Worm (Caenorhabditis elegans) whole organism, L2 larva: ENCODE results near the gene C35A5.8.

Source experiments
- C34F6.9 ChIP-seq: fragments of 150-350 bp; optimal IDR thresholded peaks from 2 replicates; lab custom pipeline; 2014; ENCODE audit warnings: missing biosample characterization, missing genetic modification characterization
- F13H6.1 ChIP-seq: sonication (generic microtip); optimal IDR thresholded peaks from 2 replicates; lab custom pipeline; 2016; ENCODE audit warnings: missing genetic modification characterization, missing compliant biosample characterization
- ZK546.5 ChIP-seq: sonication (generic microtip); optimal IDR thresholded peaks from 2 replicates; lab custom pipeline; 2017; ENCODE audit warnings: missing biosample characterization, missing genetic modification characterization
- alr-1 ChIP-seq: fragments of 150-350 bp; optimal IDR thresholded peaks from 2 replicates; lab custom pipeline; 2014; ENCODE audit warnings: missing biosample characterization, missing genetic modification characterization
- aly-2 ChIP-seq: fragments of 150-350 bp; optimal IDR thresholded peaks from 2 replicates; lab custom pipeline; 2014; ENCODE audit warnings: missing biosample characterization, missing genetic modification characterization
- blmp-1 ChIP-seq: sonication (generic microtip); optimal IDR thresholded peaks from 2 replicates; lab custom pipeline; 2017; ENCODE audit warnings: missing genetic modification characterization, mild to moderate bottlenecking, missing compliant biosample characterization, antibody characterized with exemption, moderate library complexity; ENCODE audit not compliant: insufficient read depth
- ceh-16 ChIP-seq: fragments of 150-350 bp; optimal IDR thresholded peaks from 2 replicates; lab custom pipeline; 2014; ENCODE audit warnings: missing biosample characterization, missing genetic modification characterization
- crh-2 ChIP-seq: sonication (generic microtip); optimal IDR thresholded peaks from 2 replicates; lab custom pipeline; 2017; ENCODE audit warnings: missing biosample characterization, missing genetic modification characterization
- dmd-4 ChIP-seq: sonication (generic microtip); optimal IDR thresholded peaks from 2 replicates; lab custom pipeline; 2017; ENCODE audit warnings: missing biosample characterization, missing genetic modification characterization
- elt-1 ChIP-seq: fragments of 150-350 bp; optimal IDR thresholded peaks from 2 replicates; lab custom pipeline; 2014; ENCODE audit warnings: missing biosample characterization, missing genetic modification characterization
- fos-1 ChIP-seq: fragments of 150-350 bp; optimal IDR thresholded peaks from 2 replicates; lab custom pipeline; 2014; ENCODE audit warnings: missing biosample characterization, missing genetic modification characterization
- gmeb-1 ChIP-seq: fragments of 150-350 bp; optimal IDR thresholded peaks from 2 replicates; lab custom pipeline; 2014; ENCODE audit warnings: missing biosample characterization, missing genetic modification characterization
- lin-11 ChIP-seq: fragments of 150-350 bp; sonication (generic microtip); optimal IDR thresholded peaks from 2 replicates; lab custom pipeline; 2014; ENCODE audit warnings: missing biosample characterization, missing genetic modification characterization, inconsistent platforms, mixed read lengths
- lin-13 ChIP-seq: fragments of 150-350 bp; optimal IDR thresholded peaks from 2 replicates; lab custom pipeline; 2014; ENCODE audit warnings: missing biosample characterization, missing genetic modification reagents, missing genetic modification characterization
- lsy-2 ChIP-seq, 2 experiments: fragments of 150-350 bp in 1 of 2; sonication (generic microtip) in 1 of 2; optimal IDR thresholded peaks; 2 replicates each; lab custom pipeline; 2014 to 2017; ENCODE audit warnings: missing biosample characterization in 2 of 2, missing genetic modification characterization in 2 of 2
- mab-5 ChIP-seq: fragments of 150-350 bp; optimal IDR thresholded peaks from 2 replicates; lab custom pipeline; 2014; ENCODE audit warnings: missing biosample characterization, missing genetic modification characterization
- mdl-1 ChIP-seq, 2 experiments: fragments of 150-350 bp in 1 of 2; sonication (generic microtip) in 1 of 2; optimal IDR thresholded peaks; 2 replicates each; lab custom pipeline; 2017; ENCODE audit warnings: missing biosample characterization in 2 of 2, missing genetic modification characterization in 2 of 2
- nhr-10 ChIP-seq: sonication (generic microtip); optimal IDR thresholded peaks from 2 replicates; lab custom pipeline; 2017; ENCODE audit warnings: missing biosample characterization, missing genetic modification characterization
- nhr-11 ChIP-seq: fragments of 150-350 bp; optimal IDR thresholded peaks from 2 replicates; lab custom pipeline; 2014; ENCODE audit warnings: missing biosample characterization, missing genetic modification characterization
- nhr-129 ChIP-seq: fragments of 150-350 bp; optimal IDR thresholded peaks from 2 replicates; lab custom pipeline; 2014; ENCODE audit warnings: missing biosample characterization, missing genetic modification characterization
- nhr-21 ChIP-seq: fragments of 150-350 bp; optimal IDR thresholded peaks from 2 replicates; lab custom pipeline; 2014; ENCODE audit warnings: missing biosample characterization, missing genetic modification characterization
- nhr-237 ChIP-seq: fragments of 150-350 bp; optimal IDR thresholded peaks from 2 replicates; lab custom pipeline; 2014; ENCODE audit warnings: missing biosample characterization, missing genetic modification characterization
- nhr-25 ChIP-seq: fragments of 150-350 bp; sonication (generic microtip); optimal IDR thresholded peaks from 3 replicates; lab custom pipeline; 2014; ENCODE audit warnings: missing biosample characterization, missing genetic modification characterization
- nhr-6 ChIP-seq: fragments of 150-350 bp; optimal IDR thresholded peaks from 2 replicates; lab custom pipeline; 2014; ENCODE audit warnings: missing biosample characterization, missing genetic modification characterization
- sem-4 ChIP-seq: fragments of 150-350 bp; optimal IDR thresholded peaks from 2 replicates; lab custom pipeline; 2014; ENCODE audit warnings: missing biosample characterization, missing genetic modification reagents, missing genetic modification characterization
- sma-3 ChIP-seq: sonication (generic microtip); optimal IDR thresholded peaks from 2 replicates; lab custom pipeline; 2016; ENCODE audit warnings: missing genetic modification reagents, missing genetic modification characterization, missing compliant biosample characterization
- sma-9 ChIP-seq, 2 experiments: fragments of 150-350 bp in 1 of 2; sonication (generic microtip) in 1 of 2; optimal IDR thresholded peaks; 2 replicates each; lab custom pipeline; 2014 to 2016; ENCODE audit warnings: missing genetic modification characterization in 2 of 2, mild to moderate bottlenecking in 1 of 2, missing biosample characterization in 1 of 2, missing compliant biosample characterization in 1 of 2, missing genetic modification reagents in 1 of 2, moderate library complexity in 1 of 2
- snpc-4 ChIP-seq: fragments of 150-350 bp; optimal IDR thresholded peaks from 2 replicates; lab custom pipeline; 2014; ENCODE audit warnings: missing biosample characterization, missing genetic modification characterization
- unc-39 ChIP-seq: fragments of 150-350 bp; optimal IDR thresholded peaks from 2 replicates; lab custom pipeline; 2014; ENCODE audit warnings: missing biosample characterization, missing genetic modification characterization
- unc-55 ChIP-seq: fragments of 150-350 bp; sonication (generic microtip); optimal IDR thresholded peaks from 3 replicates; lab custom pipeline; 2014; ENCODE audit warnings: missing biosample characterization, missing genetic modification reagents, missing genetic modification characterization
- unc-62 ChIP-seq: fragments of 150-350 bp; optimal IDR thresholded peaks from 2 replicates; lab custom pipeline; 2014; ENCODE audit warnings: missing biosample characterization, missing genetic modification reagents, missing genetic modification characterization
- ztf-1 ChIP-seq: fragments of 200-800 bp; sonication (Bioruptor generic); conservative IDR thresholded peaks from 2 replicates; pipeline ENCODE4 v1.3.6; 2022; ENCODE audit warnings: missing genetic modification characterization, missing compliant biosample characterization
- ztf-4 ChIP-seq: fragments of 150-350 bp; optimal IDR thresholded peaks from 2 replicates; lab custom pipeline; 2014; ENCODE audit warnings: missing biosample characterization, missing genetic modification characterization

C35A5.8 gene

DNA sequence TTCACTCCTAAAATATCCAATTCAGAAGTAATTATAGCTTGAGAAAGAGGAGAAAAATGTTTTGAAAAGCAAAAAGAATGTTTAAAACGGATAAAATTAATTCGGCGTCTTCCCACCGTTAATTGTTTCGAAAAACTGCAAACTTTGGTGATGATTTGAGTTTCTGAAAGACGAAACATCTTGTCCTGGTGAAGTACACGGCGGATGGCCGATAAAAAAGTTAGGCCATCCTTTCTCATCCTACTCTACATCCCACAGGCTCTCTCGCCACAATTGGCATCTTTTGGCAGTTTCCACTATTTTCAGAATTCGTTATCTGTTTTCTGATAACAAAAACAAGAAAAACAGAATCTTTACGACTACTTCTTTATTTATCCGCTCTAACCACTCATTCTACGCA is at the start of gene C35A5.8, which contains the start of gene hda-11:
Gene C35A5.8 (minus strand): TSS at position 7 of the 400 bp plus-strand sequence.
Gene hda-11 (plus strand): TSS at position 283 of the 400 bp plus-strand sequence.
- no peak for TF ChIP-seq lin-13 (GFP tag; lab: Kevin White, UChicago)
- TF ChIP-seq lsy-2 (tag; optimal IDR thresholded peaks at IDR 0.05; lab: Kevin White, UChicago): peak; percentile 65 to 75
- TF ChIP-seq nhr-6: peak; percentile 41
- peak; percentile 64 for TF ChIP-seq crh-2 (tag; lab: Kevin White, UChicago)
- peak; percentile 69 for TF ChIP-seq C34F6.9 (tag; lab: Kevin White, UChicago)
- TF ChIP-seq lin-11 (tag; lab: Kevin White, UChicago): no peak
- peak; percentile 62 for TF ChIP-seq sma-3 (GFP tag; lab: Kevin White, UChicago)
- TF ChIP-seq nhr-25: no peak
- TF ChIP-seq gmeb-1: peak; percentile 76
- TF ChIP-seq mab-5 (tag; lab: Kevin White, UChicago): no peak
- TF ChIP-seq sma-9 (GFP tag; optimal IDR thresholded peaks at IDR 0.05; lab: Kevin White, UChicago): peak; percentile 86
- no peak for TF ChIP-seq sma-9 (tag; optimal IDR thresholded peaks at IDR 0.05; lab: Kevin White, UChicago)
- TF ChIP-seq blmp-1: peak; percentile 10
- TF ChIP-seq unc-62: no peak
- TF ChIP-seq nhr-11 (tag; lab: Kevin White, UChicago): no peak
- no peak for TF ChIP-seq aly-2 (tag; lab: Kevin White, UChicago)
- no peak for TF ChIP-seq mdl-1 (tag; optimal IDR thresholded peaks at IDR 0.05; lab: Kevin White, UChicago)
- TF ChIP-seq nhr-21 (tag; lab: Kevin White, UChicago): peak; percentile 30
- peak; percentile 77 for TF ChIP-seq unc-55
- no peak for TF ChIP-seq elt-1 (tag; lab: Kevin White, UChicago)
- TF ChIP-seq nhr-10: no peak
- TF ChIP-seq ZK546.5: no peak
- peak; percentile 34 for TF ChIP-seq sem-4 (tag; lab: Kevin White, UChicago)
- no peak for TF ChIP-seq nhr-237 (tag; lab: Kevin White, UChicago)
- TF ChIP-seq snpc-4 (tag; lab: Kevin White, UChicago): peak; percentile 14
- no peak for TF ChIP-seq ceh-16
- TF ChIP-seq ztf-1 (GFP tag; lab: Robert Waterston, UW): no peak
- no peak for TF ChIP-seq ztf-4
- TF ChIP-seq fos-1 (tag; lab: Kevin White, UChicago): peak; percentile 44
- no peak for TF ChIP-seq alr-1 (tag; lab: Kevin White, UChicago)
- peak; percentile 73 for TF ChIP-seq F13H6.1 (tag; lab: Kevin White, UChicago)
- TF ChIP-seq nhr-129 (tag; lab: Kevin White, UChicago): peak; percentile 62

DNA sequence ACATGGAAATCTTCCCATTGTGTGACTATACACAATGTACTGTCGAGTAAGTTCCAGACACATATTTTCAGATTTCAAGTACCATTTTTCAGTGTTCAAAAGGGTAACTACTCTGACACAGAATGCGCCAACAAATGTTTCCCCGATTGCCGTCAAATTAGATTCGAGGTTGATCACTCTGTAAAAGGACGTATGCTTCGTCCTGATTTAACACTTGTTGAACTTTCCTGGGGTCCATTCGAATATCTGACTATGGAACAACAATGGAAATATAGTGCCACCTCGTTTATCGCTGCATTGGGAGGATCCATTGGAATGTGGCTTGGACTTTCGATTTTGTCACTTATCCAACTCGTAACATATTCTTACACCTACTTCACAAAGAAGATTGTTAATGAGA is 48.5 kb upstream of the C35A5.8 start:
- TF ChIP-seq nhr-25: no peak
- no peak for TF ChIP-seq ztf-4
- TF ChIP-seq lsy-2 (tag; optimal IDR thresholded peaks at IDR 0.05; lab: Kevin White, UChicago): no peak

DNA sequence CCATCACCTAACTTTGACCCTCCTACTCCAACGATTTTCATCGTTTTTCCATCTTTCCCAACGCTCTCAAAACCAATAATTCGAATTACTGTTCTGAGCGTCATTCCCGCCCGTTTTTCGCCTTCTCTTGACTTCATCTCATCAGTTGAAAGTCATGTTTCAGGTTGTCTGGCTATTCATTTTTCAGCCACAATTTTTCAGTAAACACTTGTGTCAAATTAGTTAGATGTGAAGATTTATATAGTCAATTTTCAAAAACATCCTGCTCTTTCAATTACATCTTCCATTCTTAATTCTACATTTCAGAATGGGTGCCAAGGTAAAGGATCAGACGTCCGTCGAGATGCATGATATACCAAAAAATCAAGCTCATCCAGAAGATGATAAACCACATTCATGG is 46.9 kb upstream of the C35A5.8 start, which contains the start of gene del-6:
Gene del-6 (plus strand): TSS at position 301 of the 400 bp plus-strand sequence.
- TF ChIP-seq nhr-237 (tag; lab: Kevin White, UChicago) (no peak), crh-2 (tag; lab: Kevin White, UChicago) (no peak), mdl-1 (tag; optimal IDR thresholded peaks at IDR 0.05; lab: Kevin White, UChicago) (no peak), unc-39 (tag; lab: Kevin White, UChicago) (no peak), unc-62 (no peak)

ce11 chrV:10571523-10571922 is 45.8 kb upstream of the C35A5.8 start:
- TF ChIP-seq sma-3 (GFP tag; lab: Kevin White, UChicago) (peak; percentile 21), dmd-4 (no peak), unc-39 (tag; lab: Kevin White, UChicago) (no peak)

DNA sequence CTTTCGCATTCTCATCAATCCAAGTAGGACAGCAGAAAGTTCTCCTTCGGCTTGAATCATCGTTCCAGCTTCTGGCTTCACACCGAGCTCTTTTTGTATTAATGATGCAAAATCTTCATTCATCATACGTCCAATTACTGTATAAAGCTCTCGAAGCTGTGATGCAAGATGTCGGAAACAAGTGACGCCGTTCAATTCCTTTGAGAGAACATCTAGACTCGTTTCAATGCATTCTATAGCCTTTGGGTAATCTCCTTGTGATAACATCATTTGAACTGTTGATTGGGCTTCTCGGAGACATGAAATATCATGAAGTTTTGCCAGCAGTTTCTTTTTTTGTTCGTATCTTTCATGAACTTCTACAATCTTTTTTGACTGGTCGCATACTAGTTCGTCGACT is 42.8 kb upstream of the C35A5.8 start:
- TF ChIP-seq mdl-1 (tag; optimal IDR thresholded peaks at IDR 0.05; lab: Kevin White, UChicago) (no peak), fos-1 (tag; lab: Kevin White, UChicago) (no peak), ztf-4 (no peak), ceh-16 (no peak)
